Worm (Caenorhabditis elegans) whole organism, young adult: ENCODE measurements around the gene mrpl-36.

ENCODE experiments used
- T26A5.8 ChIP-seq: sonication (generic microtip); optimal IDR thresholded peaks from 2 replicates; lab custom pipeline; 2016; ENCODE audit warnings: missing genetic modification characterization, missing compliant biosample characterization
- cebp-2 ChIP-seq: fragments of 200-800 bp; sonication (Bioruptor generic); IDR thresholded peaks from 2 replicates; pipeline ENCODE4 v1.3.6; 2022; ENCODE audit warnings: missing genetic modification characterization, missing compliant biosample characterization
- ceh-100 ChIP-seq: fragments of 200-800 bp; sonication (Bioruptor generic); IDR thresholded peaks from 2 replicates; pipeline ENCODE4 v1.3.6; 2022; ENCODE audit warnings: missing genetic modification reagents, missing genetic modification characterization, missing compliant biosample characterization
- lsy-27 ChIP-seq: sonication (generic microtip); optimal IDR thresholded peaks from 2 replicates; lab custom pipeline; 2017; ENCODE audit warnings: missing genetic modification characterization, mild to moderate bottlenecking, missing compliant biosample characterization, antibody characterized with exemption, missing genotype, borderline replicate concordance; ENCODE audit not compliant: insufficient read depth
- mel-28 ChIP-seq: sonication (generic microtip); optimal IDR thresholded peaks from 2 replicates; lab custom pipeline; 2016; ENCODE audit warnings: borderline replicate concordance, mild to moderate bottlenecking, missing genetic modification characterization, missing compliant biosample characterization
- rpc-1 ChIP-seq, 2 experiments: fragments of 150-350 bp in 1 of 2; sonication (generic microtip) in 1 of 2; optimal IDR thresholded peaks; 2 replicates each; lab custom pipeline; 2014 to 2018; ENCODE audit warnings: missing biosample characterization in 1 of 2, missing genetic modification characterization in 1 of 2, missing genetic modification reagents in 1 of 2, missing genotype in 1 of 2
- unc-130 ChIP-seq: sonication (generic microtip); optimal IDR thresholded peaks from 2 replicates; lab custom pipeline; 2016; ENCODE audit warnings: missing genetic modification reagents, missing genetic modification characterization, missing compliant biosample characterization
- unc-62 ChIP-seq: fragments of 150-350 bp; optimal IDR thresholded peaks from 2 replicates; lab custom pipeline; 2014; ENCODE audit warnings: missing biosample characterization, missing genetic modification reagents, missing genetic modification characterization

DNA sequence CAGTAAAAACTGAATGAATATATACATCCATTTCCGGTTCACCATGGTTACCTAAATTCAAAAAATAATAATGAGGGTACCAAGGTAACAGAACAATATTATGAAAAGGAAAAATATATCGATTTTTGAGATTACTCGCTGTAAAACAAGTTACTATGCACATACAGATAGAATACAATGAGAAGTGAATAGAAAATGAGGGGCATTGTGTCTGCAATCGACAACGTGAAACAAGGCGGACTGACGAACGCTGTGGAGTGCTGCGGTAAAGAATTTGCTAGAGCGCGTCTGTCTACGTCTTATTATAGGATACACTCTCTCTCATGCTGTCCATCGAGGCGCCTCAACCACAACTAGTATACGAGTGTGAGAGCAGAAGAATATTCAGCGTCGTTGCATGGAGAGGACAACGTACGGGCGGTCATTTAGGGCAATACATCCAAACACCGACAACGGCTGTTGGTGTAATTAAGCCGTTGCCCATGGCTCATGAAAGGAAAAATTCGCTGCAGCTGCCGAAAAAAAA is 30.8 kb downstream of the mrpl-36 start, which contains the start of gene cnx-1:
- no peak for TF ChIP-seq mel-28 (tag; lab: Kevin White, UChicago)
- no peak for TF ChIP-seq unc-130 (GFP tag; lab: Kevin White, UChicago)
- no peak for TF ChIP-seq cebp-2 (GFP tag; lab: Robert Waterston, UW)
- no peak for TF ChIP-seq rpc-1 (optimal IDR thresholded peaks at IDR 0.05; lab: Kevin White, UChicago)
- no peak for TF ChIP-seq rpc-1 (tag; optimal IDR thresholded peaks at IDR 0.05; lab: Kevin White, UChicago)
- TF ChIP-seq ceh-100 = no peak
- no peak for TF ChIP-seq T26A5.8 (tag; lab: Kevin White, UChicago)
- TF ChIP-seq lsy-27 (tag; lab: Kevin White, UChicago) = no peak
- TF ChIP-seq unc-62 (GFP tag; lab: Kevin White, UChicago) = no peak
